Fruit fly (Drosophila melanogaster) whole organism, embryonic: ENCODE results near the gene CG45487.

Source experiments
- CG10321 ChIP-seq: fragments of 200-800 bp; sonication (Bioruptor generic); IDR thresholded peaks from 2 replicates; pipeline ENCODE4 v1.3.6; 2022; ENCODE audit warnings: missing biosample characterization, missing genetic modification characterization
- CG10366 ChIP-seq: fragments of 200-800 bp; sonication (Bioruptor generic); IDR thresholded peaks from 2 replicates; pipeline ENCODE4 v1.3.6; 2022; ENCODE audit warnings: missing biosample characterization, missing genetic modification characterization
- CG10462 ChIP-seq: fragments of 200-800 bp; sonication (Bioruptor generic); optimal IDR thresholded peaks from 2 replicates; lab custom pipeline; 2016; ENCODE audit warnings: missing biosample characterization, missing genetic modification characterization
- CG11247 ChIP-seq: fragments of 200-800 bp; sonication (Bioruptor generic); IDR thresholded peaks from 2 replicates; pipeline ENCODE4 v1.3.6; 2022; ENCODE audit warnings: missing biosample characterization, missing genetic modification characterization
- CG12155 ChIP-seq: fragments of 200-800 bp; sonication (Bioruptor generic); optimal IDR thresholded peaks from 3 replicates; lab custom pipeline; 2016; ENCODE audit warnings: missing biosample characterization, missing genetic modification characterization
- CG15011 ChIP-seq: fragments of 200-800 bp; sonication (Bioruptor generic); optimal IDR thresholded peaks from 3 replicates; lab custom pipeline; 2018; ENCODE audit warnings: missing biosample characterization, mild to moderate bottlenecking, missing genetic modification characterization
- CG1603 ChIP-seq: fragments of 200-800 bp; sonication (Bioruptor generic); optimal IDR thresholded peaks from 2 replicates; lab custom pipeline; 2019; ENCODE audit warnings: missing biosample characterization, mild to moderate bottlenecking, missing genetic modification characterization, moderate library complexity
- CG1647 ChIP-seq: fragments of 200-800 bp; sonication (Bioruptor generic); optimal IDR thresholded peaks from 3 replicates; lab custom pipeline; 2016; ENCODE audit warnings: missing biosample characterization, missing genetic modification characterization
- CG16815 ChIP-seq: fragments of 200-800 bp; sonication (Bioruptor generic); optimal IDR thresholded peaks from 3 replicates; lab custom pipeline; 2017; ENCODE audit warnings: missing biosample characterization, mild to moderate bottlenecking, missing genetic modification characterization
- CG17186 ChIP-seq: fragments of 200-800 bp; sonication (Bioruptor generic); optimal IDR thresholded peaks from 3 replicates; lab custom pipeline; 2017; ENCODE audit warnings: missing biosample characterization, missing genetic modification reagents, missing genetic modification characterization
- CG17359 ChIP-seq: fragments of 200-800 bp; sonication (Bioruptor generic); optimal IDR thresholded peaks from 3 replicates; lab custom pipeline; 2018; ENCODE audit warnings: missing biosample characterization, mild to moderate bottlenecking, missing genetic modification characterization, moderate library complexity
- CG18262 ChIP-seq: fragments of 200-800 bp; optimal IDR thresholded peaks from 3 replicates; lab custom pipeline; 2019; ENCODE audit warnings: missing biosample characterization, mild to moderate bottlenecking, missing genetic modification characterization, moderate library complexity
- CG30020 ChIP-seq: fragments of 200-800 bp; optimal IDR thresholded peaks from 2 replicates; lab custom pipeline; 2019; ENCODE audit warnings: missing biosample characterization, mild to moderate bottlenecking, missing genetic modification characterization, moderate library complexity
- CG3838 ChIP-seq: fragments of 200-800 bp; sonication (Bioruptor generic); optimal IDR thresholded peaks from 3 replicates; lab custom pipeline; 2016; ENCODE audit warnings: missing biosample characterization, missing genetic modification characterization
- CG4730 ChIP-seq: fragments of 200-800 bp; sonication (Bioruptor generic); IDR thresholded peaks from 2 replicates; pipeline ENCODE4 v1.3.6; 2022; ENCODE audit warnings: missing biosample characterization, missing genetic modification characterization
- CG6683 ChIP-seq: fragments of 200-800 bp; sonication (Bioruptor generic); optimal IDR thresholded peaks from 2 replicates; lab custom pipeline; 2017; ENCODE audit warnings: missing biosample characterization, mild to moderate bottlenecking, missing genetic modification characterization, missing genetic modification reagents
- CG6791 ChIP-seq: fragments of 200-800 bp; sonication (Bioruptor generic); IDR thresholded peaks from 3 replicates; pipeline ENCODE4 v1.3.6; 2022; ENCODE audit warnings: missing biosample characterization, missing genetic modification characterization; ENCODE audit not compliant: partially characterized antibody
- CG7928 ChIP-seq: fragments of 200-800 bp; sonication (Bioruptor generic); optimal IDR thresholded peaks from 2 replicates; lab custom pipeline; 2017; ENCODE audit warnings: missing biosample characterization, mild to moderate bottlenecking, missing genetic modification characterization
- CG8089 ChIP-seq: fragments of 200-800 bp; sonication (Bioruptor generic); optimal IDR thresholded peaks from 3 replicates; lab custom pipeline; 2016; ENCODE audit warnings: missing biosample characterization, missing genetic modification characterization
- CG9817 ChIP-seq: fragments of 200-800 bp; sonication (Bioruptor generic); optimal IDR thresholded peaks from 2 replicates; lab custom pipeline; 2018; ENCODE audit warnings: missing biosample characterization, mild to moderate bottlenecking, missing genetic modification characterization, moderate library complexity
- Dek ChIP-seq: fragments of 200-800 bp; sonication (Bioruptor generic); optimal IDR thresholded peaks from 3 replicates; lab custom pipeline; 2019; ENCODE audit warnings: missing biosample characterization, mild to moderate bottlenecking, missing genetic modification characterization, moderate library complexity
- Dll ChIP-seq: fragments of 200-800 bp; sonication (Bioruptor generic); IDR thresholded peaks from 4 replicates; pipeline ENCODE4 v1.3.6; 2022; ENCODE audit warnings: missing biosample characterization, missing genetic modification characterization; ENCODE audit not compliant: partially characterized antibody
- E2f2 ChIP-seq: fragments of 200-800 bp; sonication (Bioruptor generic); IDR thresholded peaks from 2 replicates; pipeline ENCODE4 v1.3.6; 2022; ENCODE audit warnings: missing biosample characterization, missing genetic modification characterization
- ERR ChIP-seq: fragments of 200-800 bp; sonication (Bioruptor generic); optimal IDR thresholded peaks from 2 replicates; lab custom pipeline; 2016; ENCODE audit warnings: missing biosample characterization, missing genetic modification characterization
- Hand ChIP-seq: fragments of 200-800 bp; sonication (Bioruptor generic); optimal IDR thresholded peaks from 2 replicates; lab custom pipeline; 2017; ENCODE audit warnings: mild to moderate bottlenecking, missing biosample characterization, missing genetic modification reagents, missing genetic modification characterization
- Hmx ChIP-seq: fragments of 200-800 bp; sonication (Bioruptor generic); optimal IDR thresholded peaks from 2 replicates; lab custom pipeline; 2016; ENCODE audit warnings: missing biosample characterization, missing genetic modification characterization
- MESR4 ChIP-seq: fragments of 200-800 bp; sonication (Bioruptor generic); optimal IDR thresholded peaks from 2 replicates; lab custom pipeline; 2018; ENCODE audit warnings: missing biosample characterization, mild to moderate bottlenecking, missing genetic modification characterization, moderate library complexity
- Max ChIP-seq: fragments of 200-800 bp; sonication (Bioruptor generic); optimal IDR thresholded peaks from 2 replicates; lab custom pipeline; 2016; ENCODE audit warnings: missing biosample characterization, mild to moderate bottlenecking, missing genetic modification characterization
- Myb ChIP-seq: fragments of 200-800 bp; sonication (Bioruptor generic); optimal IDR thresholded peaks from 2 replicates; lab custom pipeline; 2016; ENCODE audit warnings: missing biosample characterization, missing genetic modification characterization
- NFAT ChIP-seq: fragments of 200-800 bp; sonication (Bioruptor generic); IDR thresholded peaks from 2 replicates; pipeline ENCODE4 v1.3.6; 2022; ENCODE audit warnings: missing biosample characterization, missing genetic modification characterization
- Nf-YC ChIP-seq: fragments of 200-800 bp; optimal IDR thresholded peaks from 3 replicates; lab custom pipeline; 2019; ENCODE audit warnings: missing biosample characterization, mild to moderate bottlenecking, missing genetic modification characterization, moderate library complexity
- Oaz ChIP-seq: fragments of 200-800 bp; sonication (Bioruptor generic); IDR thresholded peaks from 2 replicates; pipeline ENCODE4 v1.3.6; 2022; ENCODE audit warnings: missing biosample characterization, missing genetic modification characterization
- PHDP ChIP-seq: fragments of 200-800 bp; sonication (Bioruptor generic); optimal IDR thresholded peaks from 3 replicates; lab custom pipeline; 2018; ENCODE audit warnings: missing biosample characterization, mild to moderate bottlenecking, missing genetic modification characterization, moderate library complexity
- Rx ChIP-seq: fragments of 200-800 bp; sonication (Bioruptor generic); IDR thresholded peaks from 2 replicates; pipeline ENCODE4 v1.3.6; 2022; ENCODE audit warnings: missing biosample characterization, missing genetic modification characterization
- Side ChIP-seq: fragments of 200-800 bp; sonication (Bioruptor generic); optimal IDR thresholded peaks from 2 replicates; lab custom pipeline; 2016; ENCODE audit warnings: missing biosample characterization, missing genetic modification characterization
- Ssrp ChIP-seq: fragments of 200-800 bp; sonication (Bioruptor generic); optimal IDR thresholded peaks from 2 replicates; lab custom pipeline; 2018; ENCODE audit warnings: missing biosample characterization, mild to moderate bottlenecking, missing genetic modification characterization, moderate library complexity
- Tbp ChIP-seq: fragments of >200 bp; optimal IDR thresholded peaks from 2 replicates; lab custom pipeline; 2018; ENCODE audit warnings: missing biosample characterization, missing genetic modification characterization
- az2 ChIP-seq: fragments of 200-800 bp; sonication (Bioruptor generic); optimal IDR thresholded peaks from 3 replicates; lab custom pipeline; 2016; ENCODE audit warnings: missing biosample characterization, missing genetic modification characterization
- cg ChIP-seq: fragments of 200-800 bp; sonication (Bioruptor generic); optimal IDR thresholded peaks from 3 replicates; lab custom pipeline; 2019; ENCODE audit warnings: missing biosample characterization, mild to moderate bottlenecking, missing genetic modification characterization, moderate library complexity
- en ChIP-seq: fragments of 200-800 bp; sonication (Bioruptor generic); optimal IDR thresholded peaks from 2 replicates; lab custom pipeline; 2016; ENCODE audit warnings: missing biosample characterization, missing genetic modification characterization
- fru ChIP-seq: fragments of >200 bp; optimal IDR thresholded peaks from 2 replicates; lab custom pipeline; 2017
- jumu ChIP-seq: fragments of 200-800 bp; sonication (Bioruptor generic); optimal IDR thresholded peaks from 3 replicates; lab custom pipeline; 2016; ENCODE audit warnings: missing biosample characterization, missing genetic modification characterization
- pho ChIP-seq: fragments of 200-800 bp; sonication (Bioruptor generic); optimal IDR thresholded peaks from 2 replicates; lab custom pipeline; 2016; ENCODE audit warnings: missing biosample characterization, missing genetic modification characterization
- pum ChIP-seq: fragments of 200-800 bp; sonication (Bioruptor generic); optimal IDR thresholded peaks from 2 replicates; lab custom pipeline; 2016; ENCODE audit warnings: missing biosample characterization, missing genetic modification characterization
- repo ChIP-seq: fragments of 200-800 bp; sonication (Bioruptor generic); optimal IDR thresholded peaks from 2 replicates; lab custom pipeline; 2016; ENCODE audit warnings: missing biosample characterization, missing genetic modification characterization
- sens-2 ChIP-seq: fragments of 200-800 bp; sonication (Bioruptor generic); IDR thresholded peaks from 2 replicates; pipeline ENCODE4 v1.3.6; 2022; ENCODE audit warnings: missing biosample characterization, missing genetic modification characterization
- shn ChIP-seq: fragments of 200-800 bp; sonication (Bioruptor generic); optimal IDR thresholded peaks from 3 replicates; lab custom pipeline; 2016; ENCODE audit warnings: missing biosample characterization, missing genetic modification characterization
- slou ChIP-seq: fragments of 200-800 bp; sonication (Bioruptor generic); optimal IDR thresholded peaks from 3 replicates; lab custom pipeline; 2016; ENCODE audit warnings: missing biosample characterization, missing genetic modification characterization
- tup ChIP-seq: fragments of 200-800 bp; sonication (Bioruptor generic); optimal IDR thresholded peaks from 2 replicates; lab custom pipeline; 2016; ENCODE audit warnings: missing biosample characterization, mild to moderate bottlenecking, missing genetic modification characterization, moderate library complexity
- wek ChIP-seq: fragments of 200-800 bp; sonication (Bioruptor generic); optimal IDR thresholded peaks from 3 replicates; lab custom pipeline; 2018; ENCODE audit warnings: missing biosample characterization, mild to moderate bottlenecking, missing genetic modification characterization, moderate library complexity
- z ChIP-seq: fragments of 200-800 bp; sonication (Bioruptor generic); IDR thresholded peaks from 3 replicates; pipeline ENCODE4 v1.3.6; 2022; ENCODE audit warnings: missing biosample characterization, missing genetic modification characterization

Gene CG45487

DNA sequence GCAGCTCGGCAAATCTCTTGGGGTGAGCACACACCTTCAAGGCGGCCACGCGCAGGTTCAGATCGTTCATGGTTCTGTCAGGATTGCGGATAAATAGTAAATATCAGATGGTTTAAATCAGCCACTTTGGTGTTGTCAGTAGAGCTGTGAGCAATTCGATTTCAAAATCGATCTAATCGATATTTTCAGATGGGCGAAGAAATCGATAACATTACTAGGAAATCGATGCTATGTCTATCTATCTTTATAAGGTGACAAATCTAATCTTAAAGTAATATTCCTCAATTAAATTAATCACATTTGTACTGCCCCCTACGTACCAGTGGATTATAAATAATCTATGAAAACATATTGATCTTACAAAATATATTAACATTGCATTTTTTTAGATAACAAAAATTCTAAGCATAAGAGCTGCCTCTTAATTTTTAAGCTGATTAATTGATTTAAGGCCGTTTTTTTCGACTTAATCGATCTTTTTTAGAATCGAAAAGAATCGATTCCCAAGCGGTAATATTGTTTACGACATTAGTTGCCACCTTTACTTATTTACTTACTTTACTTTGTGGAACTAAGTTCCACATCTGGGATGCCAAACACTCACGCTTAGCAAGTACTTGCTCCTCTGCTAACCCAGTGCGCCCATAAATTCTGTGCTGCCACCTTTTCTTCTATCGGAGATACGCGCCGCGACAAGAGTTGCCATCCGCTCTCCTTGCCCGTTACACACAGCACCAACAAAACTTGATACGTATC, 49.5 kb downstream of the CG45487 start, which contains the start of gene THADA (continued):
- TF ChIP-seq slou (GFP tag; lab: Kevin White, UChicago) (no peak), CG1647 (GFP tag; lab: Kevin White, UChicago) (peak; percentile 11), CG6683 (no peak), fru (lab: Kevin White, UChicago) (no peak), CG18262 (tag; lab: Kevin White, UChicago) (no peak), CG17359 (tag; lab: Kevin White, UChicago) (peak; percentile 44), Hand (GFP tag; lab: Kevin White, UChicago) (no peak), Myb (GFP tag; lab: Kevin White, UChicago) (peak; percentile 76), CG8089 (GFP tag; lab: Kevin White, UChicago) (no peak), CG3838 (GFP tag; lab: Kevin White, UChicago) (no peak), CG11247 (GFP tag; lab: Robert Waterston, UW) (no peak), CG4730 (GFP tag; lab: Robert Waterston, UW) (0 out of 2 replicates have a peak, but pooled peaks have one; percentile 27), Oaz (GFP tag; lab: Robert Waterston, UW) (no peak), CG15011 (GFP tag; lab: Kevin White, UChicago) (no peak), CG10366 (GFP tag; lab: Robert Waterston, UW) (no peak), CG10321 (no peak), az2 (GFP tag; lab: Kevin White, UChicago) (peak; percentile 26), en (GFP tag; lab: Kevin White, UChicago) (no peak), cg (GFP tag; lab: Kevin White, UChicago) (no peak), Dll (GFP tag; lab: Robert Waterston, UW) (peak; percentile 93), Tbp (GFP tag; lab: Kevin White, UChicago) (no peak), repo (no peak), z (GFP tag; lab: Robert Waterston, UW) (no peak), Nf-YC (tag; lab: Kevin White, UChicago) (no peak), CG9817 (no peak), Dek (tag; lab: Kevin White, UChicago) (peak; percentile 39), Rx (GFP tag; lab: Robert Waterston, UW) (no peak), sens-2 (GFP tag; lab: Robert Waterston, UW) (no peak), MESR4 (peak; percentile 60), CG30020 (tag; lab: Kevin White, UChicago) (no peak), jumu (GFP tag; lab: Kevin White, UChicago) (peak; percentile 56), pho (GFP tag; lab: Kevin White, UChicago) (peak; percentile 26), CG10462 (GFP tag; lab: Kevin White, UChicago) (no peak), pum (GFP tag; lab: Kevin White, UChicago) (no peak), CG6791 (GFP tag; lab: Robert Waterston, UW) (peak; percentile 96), shn (GFP tag; lab: Kevin White, UChicago) (no peak), Hmx (GFP tag; lab: Kevin White, UChicago) (no peak), Ssrp (tag; lab: Kevin White, UChicago) (peak; percentile 17), CG7928 (GFP tag; lab: Kevin White, UChicago) (no peak), NFAT (GFP tag; lab: Robert Waterston, UW) (peak; percentile 51), PHDP (tag; lab: Kevin White, UChicago) (no peak), CG16815 (GFP tag; lab: Kevin White, UChicago) (no peak), CG12155 (GFP tag; lab: Kevin White, UChicago) (no peak), E2f2 (GFP tag; lab: Robert Waterston, UW) (peak; percentile 72), wek (GFP tag; lab: Kevin White, UChicago) (no peak), tup (GFP tag; lab: Kevin White, UChicago) (no peak), ERR (peak; percentile 35), CG1603 (tag; lab: Kevin White, UChicago) (peak; percentile 90), Max (GFP tag; lab: Kevin White, UChicago) (peak; percentile 59), CG17186 (GFP tag; lab: Kevin White, UChicago) (peak; percentile 91), Side (no peak)
